Fruit fly (Drosophila melanogaster): ENCODE data around the gene PIG-S.

DNA sequence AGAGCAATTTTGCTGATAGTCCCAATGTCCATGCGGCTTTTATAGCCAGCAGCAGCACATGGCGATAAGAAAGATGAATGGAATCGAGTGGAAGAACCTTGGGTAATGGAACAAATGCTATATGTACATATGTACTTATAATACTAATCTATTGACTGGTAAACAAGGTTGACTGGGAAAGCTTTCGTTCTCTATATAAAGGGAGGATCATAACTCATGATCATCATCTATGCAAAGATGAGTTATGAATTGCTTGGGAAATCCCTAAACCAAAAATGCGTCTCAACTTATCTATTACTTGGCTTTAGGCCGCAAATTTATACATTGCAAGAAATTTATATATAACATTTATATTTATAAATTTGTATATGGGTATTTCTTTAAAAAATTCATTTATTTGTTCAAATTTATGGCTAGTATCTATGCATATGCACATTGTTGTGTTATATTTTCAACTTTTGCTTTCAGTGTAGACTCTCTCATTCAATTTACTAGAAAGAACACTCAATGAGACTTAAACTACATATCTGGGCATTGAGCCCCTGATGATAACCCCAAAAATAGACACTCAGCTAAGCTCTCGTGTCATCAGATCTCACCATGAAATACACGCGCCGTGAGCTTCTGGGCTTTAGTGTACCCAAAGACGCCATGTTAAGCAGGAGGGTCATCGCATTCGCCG lies 52.8 kb downstream of the PIG-S start, which contains the start of the genes Srg1 and Elal:
- TF ChIP-seq ovo (GFP tag; optimal IDR thresholded peaks at IDR 0.05) (no peak), kay (GFP tag; ENCODE audit: borderline replicate concordance) (no peak), Clk (GFP tag; optimal IDR thresholded peaks at IDR 0.05) (no peak), tj (GFP tag; optimal IDR thresholded peaks at IDR 0.05) (peak; percentile 27), cnc (optimal IDR thresholded peaks at IDR 0.05) (no peak), toe (GFP tag; optimal IDR thresholded peaks at IDR 0.05) (no peak), CG1620 (GFP tag; optimal IDR thresholded peaks at IDR 0.05) (no peak), pad (GFP tag; optimal IDR thresholded peaks at IDR 0.05) (no peak), CG33017 (tag; optimal IDR thresholded peaks at IDR 0.05) (peak; percentile 70), cic (GFP tag; optimal IDR thresholded peaks at IDR 0.05) (peak; percentile 68), CG7101 (tag; optimal IDR thresholded peaks at IDR 0.05) (peak; percentile 65), CG11617 (GFP tag; optimal IDR thresholded peaks at IDR 0.05) (peak; percentile 6), CG5204 (GFP tag; optimal IDR thresholded peaks at IDR 0.05) (no peak), Mnt (GFP tag; optimal IDR thresholded peaks at IDR 0.05) (peak; percentile 50)

Data from whole organism, adult.